Fruit fly (Drosophila melanogaster): ENCODE data around the gene CG9628.

DNA sequence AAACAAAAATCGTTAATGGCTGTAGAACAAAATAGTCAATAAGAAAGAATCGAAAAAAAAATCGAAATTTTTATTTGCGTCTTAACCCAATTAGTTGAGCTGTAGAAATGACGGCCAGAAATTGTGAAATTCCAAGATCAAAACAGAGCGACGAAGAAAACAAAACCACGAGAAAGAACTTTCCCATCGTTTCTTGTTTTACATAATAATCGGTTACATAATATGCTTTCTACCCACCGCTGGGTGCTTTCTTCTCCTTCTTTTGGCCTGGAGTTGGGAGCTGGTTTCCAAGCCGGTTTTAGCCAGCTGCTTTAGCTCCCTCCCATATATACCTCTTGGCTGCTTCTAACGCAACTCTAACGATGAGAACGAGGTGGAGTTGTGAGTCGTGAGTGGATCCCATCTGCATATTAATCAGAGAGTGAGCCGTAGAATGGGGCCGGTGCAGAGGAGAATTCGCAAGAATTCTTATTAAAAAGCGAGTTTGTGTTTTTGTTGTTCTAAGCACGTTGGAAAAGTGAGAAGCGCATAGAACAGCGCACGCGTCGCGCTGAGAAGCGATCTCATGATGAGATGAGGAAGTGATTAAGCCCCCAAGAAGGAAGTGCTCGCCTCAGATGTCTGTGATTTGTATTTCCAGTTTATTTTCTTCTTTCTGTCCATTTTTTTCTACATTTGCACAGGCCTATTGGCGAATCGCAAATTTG, 4.9 kb upstream of the CG9628 start:
- TF ChIP-seq Ets96B (tag; optimal IDR thresholded peaks at IDR 0.05) (no peak), Gug (GFP tag; IDR thresholded peaks at IDR 0.05) (no peak), pdm3 (GFP tag; optimal IDR thresholded peaks at IDR 0.05) (no peak), CG16779 (tag; optimal IDR thresholded peaks at IDR 0.05) (no peak), OdsH (GFP tag; optimal IDR thresholded peaks at IDR 0.05) (no peak), CG1621 (tag; optimal IDR thresholded peaks at IDR 0.05) (no peak), Met (GFP tag; optimal IDR thresholded peaks at IDR 0.05) (no peak), dsx (GFP tag; optimal IDR thresholded peaks at IDR 0.05; ENCODE audit: poor library complexity, severe bottlenecking) (no peak), eg (GFP tag; IDR thresholded peaks at IDR 0.05) (no peak), CG8632 (GFP tag; optimal IDR thresholded peaks at IDR 0.05) (no peak), CG8319 (GFP tag; optimal IDR thresholded peaks at IDR 0.05) (no peak), CG6792 (GFP tag; optimal IDR thresholded peaks at IDR 0.05) (no peak), Ets21C (GFP tag; optimal IDR thresholded peaks at IDR 0.05) (no peak)

Measured in whole organism, prepupa.